Fruit fly (Drosophila melanogaster): Measurements from ENCODE around the gene Grl36b.

The Grl36b gene

DNA sequence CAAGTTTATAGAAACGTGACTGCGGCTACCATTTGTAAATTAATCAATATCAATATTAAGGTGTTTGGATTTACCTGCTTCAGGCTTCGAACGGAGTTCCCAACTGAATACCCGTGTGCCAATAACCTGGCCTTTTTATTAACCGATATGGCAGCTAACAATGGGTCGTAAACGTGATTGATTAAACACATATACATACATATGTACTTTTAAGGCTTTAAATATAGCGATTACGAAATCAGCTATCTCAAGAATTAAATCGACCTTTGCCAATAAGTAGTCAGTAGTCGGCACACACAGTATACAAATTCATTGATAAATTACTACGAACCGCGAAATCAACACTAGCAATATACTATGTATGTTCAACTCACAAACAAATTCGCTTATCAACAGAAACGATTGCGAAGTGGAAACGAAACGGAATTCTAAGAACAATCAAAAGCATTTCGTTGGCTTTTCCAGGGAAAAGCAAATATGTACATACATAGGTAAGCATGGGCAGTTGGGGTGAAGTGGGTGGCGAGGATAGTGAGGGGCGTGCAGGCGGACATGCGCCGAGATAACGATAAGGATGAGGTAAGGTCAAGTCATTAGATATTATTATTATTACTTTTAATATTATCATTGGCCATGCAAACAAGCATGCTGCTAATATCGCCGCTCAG lies 23.1 kb upstream of the Grl36b start (continued):
- TF ChIP-seq CG2875 (GFP tag; optimal IDR thresholded peaks at IDR 0.05) (peak; percentile 69), pb (GFP tag; optimal IDR thresholded peaks at IDR 0.05) (peak; percentile 10), wdn (GFP tag; IDR thresholded peaks at IDR 0.05) (0 out of 2 replicates have a peak, but pooled peaks have one; percentile 13), Hr3 (GFP tag; optimal IDR thresholded peaks at IDR 0.05) (no peak), cad (GFP tag; optimal IDR thresholded peaks at IDR 0.05) (no peak), bbx (GFP tag; IDR thresholded peaks at IDR 0.05; ENCODE audit: partially characterized antibody) (no peak), HLH4C (GFP tag; IDR thresholded peaks at IDR 0.05; ENCODE audit: partially characterized antibody) (no peak), CG14965 (GFP tag; optimal IDR thresholded peaks at IDR 0.05; ENCODE audit: borderline replicate concordance) (no peak), HLH54F (GFP tag; optimal IDR thresholded peaks at IDR 0.05) (peak; percentile 6), Six4 (GFP tag; optimal IDR thresholded peaks at IDR 0.05) (peak; percentile 3), dmrt11E (tag; optimal IDR thresholded peaks at IDR 0.05) (peak; percentile 63), CG7987 (GFP tag; optimal IDR thresholded peaks at IDR 0.05) (peak; percentile 95), CG2199 (GFP tag; IDR thresholded peaks at IDR 0.05) (0 out of 3 replicates have a peak, but pooled peaks have one; percentile 24), abd-A (tag; optimal IDR thresholded peaks at IDR 0.05) (no peak), CG15479 (GFP tag; optimal IDR thresholded peaks at IDR 0.05) (peak; percentile 46), ac (GFP tag; optimal IDR thresholded peaks at IDR 0.05) (peak; percentile 62), NC2β (GFP tag; optimal IDR thresholded peaks at IDR 0.05) (peak; percentile 68), p53 (GFP tag; optimal IDR thresholded peaks at IDR 0.05) (no peak), H15 (GFP tag; IDR thresholded peaks at IDR 0.05) (no peak), tin (GFP tag; optimal IDR thresholded peaks at IDR 0.05) (no peak), Atf6 (GFP tag; IDR thresholded peaks at IDR 0.05) (peak; percentile 79), gt (GFP tag; IDR thresholded peaks at IDR 0.05) (no peak), CG18262 (tag; optimal IDR thresholded peaks at IDR 0.05) (peak; percentile 53), dm (GFP tag; optimal IDR thresholded peaks at IDR 0.05) (peak; percentile 28), hkb (optimal IDR thresholded peaks at IDR 0.05) (no peak), hkb (GFP tag; IDR thresholded peaks at IDR 0.05) (peak; percentile 82), bcd (GFP tag; optimal IDR thresholded peaks at IDR 0.05) (peak; percentile 51), HLHmδ (GFP tag; optimal IDR thresholded peaks at IDR 0.05) (peak; percentile 87), CG34376 (GFP tag; optimal IDR thresholded peaks at IDR 0.05) (peak; percentile 95), CG9797 (GFP tag; optimal IDR thresholded peaks at IDR 0.05) (no peak), GATAe (GFP tag; conservative IDR thresholded peaks at IDR 0.05) (peak; percentile 92), Nf-YA (GFP tag; IDR thresholded peaks at IDR 0.05) (0 out of 2 replicates have a peak, but pooled peaks have one; percentile 28), HHEX (GFP tag; optimal IDR thresholded peaks at IDR 0.05) (peak; percentile 84), CG7372 (GFP tag; IDR thresholded peaks at IDR 0.05) (no peak), gcm (GFP tag; optimal IDR thresholded peaks at IDR 0.05) (peak; percentile 60), sim (GFP tag; IDR thresholded peaks at IDR 0.05) (no peak), CG33557 (GFP tag; optimal IDR thresholded peaks at IDR 0.05) (peak; percentile 81), CG16815 (GFP tag; optimal IDR thresholded peaks at IDR 0.05) (no peak), CG8089 (GFP tag; optimal IDR thresholded peaks at IDR 0.05) (peak; percentile 66), CG2889 (GFP tag; IDR thresholded peaks at IDR 0.05) (no peak), Rfx (GFP tag; IDR thresholded peaks at IDR 0.05) (peak; percentile 41; the same call in 1 of the 2 replicates), gcm2 (GFP tag; optimal IDR thresholded peaks at IDR 0.05) (peak; percentile 55), CG17802 (tag; optimal IDR thresholded peaks at IDR 0.05) (peak; percentile 25), Dfd (GFP tag; optimal IDR thresholded peaks at IDR 0.05) (no peak), fru (optimal IDR thresholded peaks at IDR 0.05) (no peak), TFAM (GFP tag; optimal IDR thresholded peaks at IDR 0.05) (peak; percentile 43), Ets97D (GFP tag; optimal IDR thresholded peaks at IDR 0.05) (no peak), pan (optimal IDR thresholded peaks at IDR 0.05) (no peak), pan (GFP tag; optimal IDR thresholded peaks at IDR 0.05 in 1 of 2, IDR thresholded peaks at IDR 0.05 in 1 of 2) (peak in 1 of 2 experiments; percentile 57), CG3838 (GFP tag; optimal IDR thresholded peaks at IDR 0.05) (no peak), sug (tag; optimal IDR thresholded peaks at IDR 0.05) (peak; percentile 77)
